Worm (Caenorhabditis elegans): ENCODE data around the gene C14B1.8.

C14B1.8 gene

DNA sequence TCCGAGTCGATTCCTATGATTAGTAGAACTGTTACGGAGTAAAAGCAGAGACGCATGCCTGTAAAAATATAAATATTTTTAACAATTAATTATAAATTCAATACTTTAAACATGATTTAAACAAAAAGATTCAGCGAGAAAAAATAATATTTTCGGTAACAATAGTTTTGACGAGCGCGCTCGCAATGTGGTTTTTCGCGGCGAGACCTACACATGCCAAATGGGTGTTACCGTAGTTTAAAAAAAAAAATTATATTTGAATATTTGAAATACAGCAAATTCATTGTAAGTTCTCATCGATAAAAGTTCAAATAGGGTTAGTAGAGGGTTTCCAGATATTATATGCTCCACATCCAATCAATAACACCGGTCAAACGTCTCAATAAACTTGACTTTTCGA is 7.0 kb upstream of the C14B1.8 start, which contains the start of gene gldi-5:
TSS of gene gldi-5 (minus strand) at position 58 of the 400 bp plus-strand sequence.
- TF ChIP-seq sea-1 (GFP tag; conservative IDR thresholded peaks at IDR 0.05) (no peak), ets-7 (tag; optimal IDR thresholded peaks at IDR 0.05) (no peak), hmbx-1 (tag; optimal IDR thresholded peaks at IDR 0.05) (no peak), B0310.2 (tag; optimal IDR thresholded peaks at IDR 0.05) (no peak), flt-1 (GFP tag; IDR thresholded peaks at IDR 0.05) (no peak), ceh-13 (GFP tag; optimal IDR thresholded peaks at IDR 0.05) (no peak), aly-1 (tag; optimal IDR thresholded peaks at IDR 0.05) (no peak), ceh-36 (tag; optimal IDR thresholded peaks at IDR 0.05) (no peak), ama-1 (optimal IDR thresholded peaks at IDR 0.05) (no peak), scrt-1 (GFP tag; IDR thresholded peaks at IDR 0.05) (no peak), tra-4 (tag; optimal IDR thresholded peaks at IDR 0.05) (no peak), hnd-1 (tag; optimal IDR thresholded peaks at IDR 0.05) (no peak), F13C5.2 (tag; optimal IDR thresholded peaks at IDR 0.05) (no peak)

DNA sequence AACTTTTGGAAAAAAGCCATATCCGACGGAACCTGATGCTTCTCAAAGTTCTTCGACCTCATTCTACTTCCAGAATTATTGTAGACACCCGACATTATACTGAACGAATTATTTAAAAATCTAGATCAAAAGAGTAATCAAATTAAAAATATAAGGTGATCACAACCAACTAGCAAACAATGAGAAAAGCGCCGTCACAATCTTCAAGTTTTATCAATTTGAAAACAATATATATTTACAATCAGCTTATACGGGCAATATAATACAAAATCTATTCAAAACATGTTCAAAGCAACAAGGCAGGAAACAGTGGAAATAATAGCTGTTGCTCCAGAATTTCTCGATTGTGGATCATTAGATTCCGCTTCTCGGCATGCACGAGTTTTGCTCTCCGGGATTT is 5.4 kb upstream of the C14B1.8 start, which contains the start of gene C14B1.12:
TSS of gene C14B1.12 (minus strand) at position 101 of the 400 bp plus-strand sequence.
- no peak for TF ChIP-seq tbx-37 (GFP tag; conservative IDR thresholded peaks at IDR 0.05)
- TF ChIP-seq sea-1 (GFP tag; conservative IDR thresholded peaks at IDR 0.05), result no peak
- TF ChIP-seq hmbx-1 (tag; optimal IDR thresholded peaks at IDR 0.05), result no peak
- no peak for TF ChIP-seq aly-1 (tag; optimal IDR thresholded peaks at IDR 0.05)
- TF ChIP-seq hnd-1 (tag; optimal IDR thresholded peaks at IDR 0.05), result no peak
- no peak for TF ChIP-seq hmg-4 (GFP tag; optimal IDR thresholded peaks at IDR 0.05)
- TF ChIP-seq F13C5.2 (tag; optimal IDR thresholded peaks at IDR 0.05), result no peak
- TF ChIP-seq ceh-36 (tag; optimal IDR thresholded peaks at IDR 0.05), result no peak
- no peak for TF ChIP-seq pes-1 (GFP tag; IDR thresholded peaks at IDR 0.05)

DNA sequence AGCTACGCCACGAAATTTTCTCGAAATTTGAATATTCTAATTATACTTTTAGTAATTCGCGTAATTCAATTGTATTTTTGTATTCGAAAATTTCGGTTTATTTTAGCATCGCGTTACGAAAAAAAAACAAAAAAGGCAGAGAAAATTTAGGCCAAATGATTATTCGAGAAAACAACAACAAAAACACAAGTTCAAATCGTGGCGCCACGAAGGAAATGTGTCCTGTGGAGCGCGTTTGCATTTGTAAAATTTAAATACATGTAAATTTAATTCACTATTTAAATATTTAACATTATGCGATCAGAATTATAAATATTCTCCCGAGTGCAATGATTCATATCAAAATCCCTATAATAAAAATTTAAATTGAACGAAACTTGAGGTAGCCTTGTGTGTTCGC is 4.2 kb upstream of the C14B1.8 start:
- TF ChIP-seq ceh-36 (tag; optimal IDR thresholded peaks at IDR 0.05), result no peak
- TF ChIP-seq ama-1 (optimal IDR thresholded peaks at IDR 0.05), result no peak
- TF ChIP-seq ets-7 (tag; optimal IDR thresholded peaks at IDR 0.05), result no peak
- TF ChIP-seq tra-4 (tag; optimal IDR thresholded peaks at IDR 0.05), result no peak
- TF ChIP-seq hnd-1 (tag; optimal IDR thresholded peaks at IDR 0.05), result no peak
- TF ChIP-seq aly-1 (tag; optimal IDR thresholded peaks at IDR 0.05), result no peak
- TF ChIP-seq scrt-1 (GFP tag; IDR thresholded peaks at IDR 0.05), result no peak
- no peak for TF ChIP-seq tbx-11 (GFP tag; IDR thresholded peaks at IDR 0.05)
- TF ChIP-seq pes-1 (GFP tag; IDR thresholded peaks at IDR 0.05), result no peak
- no peak for TF ChIP-seq ceh-13 (GFP tag; optimal IDR thresholded peaks at IDR 0.05)
- TF ChIP-seq F13C5.2 (tag; optimal IDR thresholded peaks at IDR 0.05), result no peak

DNA sequence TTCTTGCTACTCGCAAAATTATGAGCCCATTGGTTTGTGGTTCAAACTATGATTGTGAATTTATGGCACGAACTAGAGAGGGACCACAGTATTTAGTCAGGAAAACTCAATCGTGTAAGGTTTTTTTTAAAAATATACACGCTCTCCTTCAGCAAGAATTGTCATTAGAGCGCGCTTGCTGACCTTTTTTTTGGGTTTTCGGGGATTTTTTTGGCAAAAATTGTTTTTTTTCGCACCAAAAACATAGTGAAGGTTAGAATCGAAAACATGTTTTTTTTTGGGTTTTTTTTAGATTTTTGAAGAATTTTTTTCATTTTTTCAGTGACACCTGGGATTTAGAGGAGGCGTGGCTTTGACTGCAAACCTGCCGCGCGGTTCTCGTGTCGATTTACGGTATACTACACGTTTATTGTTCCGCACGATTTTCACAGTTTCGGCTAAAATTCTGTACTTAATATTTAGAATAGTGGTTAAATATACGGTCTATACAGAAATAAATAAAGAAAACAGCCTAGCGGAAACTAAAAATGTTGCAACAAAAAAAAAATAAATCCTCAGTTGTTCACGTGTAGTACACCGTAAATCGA is 3.3 kb downstream of the C14B1.8 start:
- TF ChIP-seq aly-1 (tag; optimal IDR thresholded peaks at IDR 0.05) (no peak), hnd-1 (tag; optimal IDR thresholded peaks at IDR 0.05) (no peak), B0310.2 (tag; optimal IDR thresholded peaks at IDR 0.05) (no peak), scrt-1 (GFP tag; IDR thresholded peaks at IDR 0.05) (no peak), flt-1 (GFP tag; IDR thresholded peaks at IDR 0.05) (no peak), hmg-4 (GFP tag; optimal IDR thresholded peaks at IDR 0.05) (no peak), F13C5.2 (tag; optimal IDR thresholded peaks at IDR 0.05) (no peak), hmbx-1 (tag; optimal IDR thresholded peaks at IDR 0.05) (no peak), ama-1 (optimal IDR thresholded peaks at IDR 0.05) (no peak), ets-7 (tag; optimal IDR thresholded peaks at IDR 0.05) (no peak), ceh-13 (GFP tag; optimal IDR thresholded peaks at IDR 0.05) (no peak), pes-1 (GFP tag; IDR thresholded peaks at IDR 0.05) (no peak), sea-1 (GFP tag; conservative IDR thresholded peaks at IDR 0.05) (no peak), tra-4 (tag; optimal IDR thresholded peaks at IDR 0.05) (no peak), ceh-36 (tag; optimal IDR thresholded peaks at IDR 0.05) (no peak)

DNA sequence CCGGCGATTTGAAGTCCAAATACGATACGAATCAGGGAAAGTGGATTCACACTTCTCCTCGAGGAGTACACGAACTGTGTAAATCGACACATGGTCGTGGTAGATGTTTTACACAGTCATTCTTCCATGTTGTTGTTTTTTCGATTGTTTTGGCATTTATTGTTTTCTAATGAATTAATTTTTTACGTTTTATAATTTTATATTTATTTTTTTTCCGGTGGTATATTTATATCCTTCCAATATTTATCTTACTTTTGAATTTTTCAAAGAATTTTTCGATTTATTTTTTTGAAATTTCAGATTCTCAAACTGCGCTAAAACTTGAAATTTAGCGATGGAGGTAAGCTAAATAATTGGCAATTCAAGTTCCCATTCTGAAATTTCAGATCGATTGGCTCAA is 6.3 kb downstream of the C14B1.8 start, which contains the start of gene nrde-1:
TSS of gene nrde-1 (plus strand) at position 301 of the 400 bp plus-strand sequence.
- TF ChIP-seq ets-7 (tag; optimal IDR thresholded peaks at IDR 0.05), result no peak
- no peak for TF ChIP-seq flt-1 (GFP tag; IDR thresholded peaks at IDR 0.05)
- no peak for TF ChIP-seq tra-4 (tag; optimal IDR thresholded peaks at IDR 0.05)
- TF ChIP-seq sea-1 (GFP tag; conservative IDR thresholded peaks at IDR 0.05), result no peak
- no peak for TF ChIP-seq hmg-4 (GFP tag; optimal IDR thresholded peaks at IDR 0.05)
- TF ChIP-seq ceh-13 (GFP tag; optimal IDR thresholded peaks at IDR 0.05), result no peak
- TF ChIP-seq hnd-1 (tag; optimal IDR thresholded peaks at IDR 0.05), result no peak
- TF ChIP-seq F13C5.2 (tag; optimal IDR thresholded peaks at IDR 0.05), result no peak
- no peak for TF ChIP-seq aly-1 (tag; optimal IDR thresholded peaks at IDR 0.05)
- TF ChIP-seq scrt-1 (GFP tag; IDR thresholded peaks at IDR 0.05), result no peak
- TF ChIP-seq tbx-11 (GFP tag; IDR thresholded peaks at IDR 0.05), result no peak
- TF ChIP-seq ceh-36 (tag; optimal IDR thresholded peaks at IDR 0.05), result no peak
- no peak for TF ChIP-seq B0310.2 (tag; optimal IDR thresholded peaks at IDR 0.05)
- TF ChIP-seq tbx-37 (GFP tag; conservative IDR thresholded peaks at IDR 0.05), result no peak
- TF ChIP-seq hmbx-1 (tag; optimal IDR thresholded peaks at IDR 0.05), result no peak
- TF ChIP-seq ama-1 (optimal IDR thresholded peaks at IDR 0.05), result no peak

DNA sequence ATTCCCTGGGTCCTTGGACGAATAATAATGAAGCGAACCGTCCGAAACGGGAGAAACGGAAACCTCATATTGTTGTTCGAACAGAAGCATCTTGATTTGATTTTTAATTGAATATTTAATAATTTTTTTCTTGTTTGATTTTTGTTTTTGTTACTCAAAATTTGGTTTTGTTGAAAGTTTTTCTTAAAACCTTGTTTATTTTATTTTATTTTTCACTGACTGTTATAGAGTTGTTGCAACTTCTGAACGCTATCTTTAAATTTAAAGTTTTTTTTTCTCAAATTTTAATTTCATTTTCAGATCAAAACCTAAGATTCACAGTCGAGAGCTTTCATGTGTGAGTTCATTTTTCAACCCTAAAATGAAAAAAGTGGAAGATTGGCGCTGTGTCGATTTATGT is 10.4 kb downstream of the C14B1.8 start, which contains the start of gene alkb-8:
TSS of gene alkb-8 (plus strand) at position 301 of the 400 bp plus-strand sequence.
- TF ChIP-seq tbx-11 (GFP tag; IDR thresholded peaks at IDR 0.05), result no peak
- no peak for TF ChIP-seq hmg-4 (GFP tag; optimal IDR thresholded peaks at IDR 0.05)
- no peak for TF ChIP-seq tra-4 (tag; optimal IDR thresholded peaks at IDR 0.05)
- TF ChIP-seq ceh-13 (GFP tag; optimal IDR thresholded peaks at IDR 0.05), result no peak
- TF ChIP-seq ceh-36 (tag; optimal IDR thresholded peaks at IDR 0.05), result no peak
- no peak for TF ChIP-seq sea-1 (GFP tag; conservative IDR thresholded peaks at IDR 0.05)
- TF ChIP-seq ets-7 (tag; optimal IDR thresholded peaks at IDR 0.05), result no peak
- TF ChIP-seq flt-1 (GFP tag; IDR thresholded peaks at IDR 0.05), result no peak
- TF ChIP-seq tbx-37 (GFP tag; conservative IDR thresholded peaks at IDR 0.05), result no peak
- TF ChIP-seq pes-1 (GFP tag; IDR thresholded peaks at IDR 0.05), result no peak
- no peak for TF ChIP-seq hmbx-1 (tag; optimal IDR thresholded peaks at IDR 0.05)
- TF ChIP-seq hnd-1 (tag; optimal IDR thresholded peaks at IDR 0.05), result no peak
- TF ChIP-seq scrt-1 (GFP tag; IDR thresholded peaks at IDR 0.05), result no peak
- TF ChIP-seq aly-1 (tag; optimal IDR thresholded peaks at IDR 0.05), result no peak
- TF ChIP-seq F13C5.2 (tag; optimal IDR thresholded peaks at IDR 0.05), result no peak
- no peak for TF ChIP-seq B0310.2 (tag; optimal IDR thresholded peaks at IDR 0.05)

DNA sequence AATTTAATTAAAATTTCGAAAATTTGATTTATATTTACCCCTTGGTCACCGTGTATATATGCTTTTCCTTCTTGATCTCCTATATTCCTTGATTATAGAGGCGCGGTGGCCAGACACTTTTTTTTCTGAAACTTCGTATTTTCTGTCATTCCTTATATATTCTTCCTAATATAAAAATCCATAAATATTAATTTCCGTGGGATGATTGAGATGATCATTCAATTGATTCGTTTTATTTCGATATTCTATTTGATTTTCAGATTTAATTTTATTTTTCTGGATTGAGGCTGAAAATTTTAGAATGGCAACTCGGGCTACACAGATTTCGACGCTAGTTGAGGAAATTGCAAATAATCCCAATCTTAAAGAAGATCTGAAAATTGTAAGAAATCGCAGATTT is 12.9 kb downstream of the C14B1.8 start, which contains the start of gene dph-1:
TSS of gene dph-1 (plus strand) at position 301 of the 400 bp plus-strand sequence.
- TF ChIP-seq hmbx-1 (tag; optimal IDR thresholded peaks at IDR 0.05), result no peak
- TF ChIP-seq ama-1 (optimal IDR thresholded peaks at IDR 0.05), result no peak
- no peak for TF ChIP-seq scrt-1 (GFP tag; IDR thresholded peaks at IDR 0.05)
- no peak for TF ChIP-seq flt-1 (GFP tag; IDR thresholded peaks at IDR 0.05)

Measured in whole organism, early embryonic.